Fruit fly (Drosophila melanogaster) S2 (cell line): ENCODE measurements around the gene salt.

Experiments used
- CG8478 ChIP-seq: fragments of >200 bp; optimal IDR thresholded peaks from 2 replicates; lab custom pipeline; 2018
- CTCF ChIP-seq, 2 experiments: fragments of >200 bp; optimal IDR thresholded peaks; 2 replicates each; lab custom pipeline; 2018

Gene salt

DNA sequence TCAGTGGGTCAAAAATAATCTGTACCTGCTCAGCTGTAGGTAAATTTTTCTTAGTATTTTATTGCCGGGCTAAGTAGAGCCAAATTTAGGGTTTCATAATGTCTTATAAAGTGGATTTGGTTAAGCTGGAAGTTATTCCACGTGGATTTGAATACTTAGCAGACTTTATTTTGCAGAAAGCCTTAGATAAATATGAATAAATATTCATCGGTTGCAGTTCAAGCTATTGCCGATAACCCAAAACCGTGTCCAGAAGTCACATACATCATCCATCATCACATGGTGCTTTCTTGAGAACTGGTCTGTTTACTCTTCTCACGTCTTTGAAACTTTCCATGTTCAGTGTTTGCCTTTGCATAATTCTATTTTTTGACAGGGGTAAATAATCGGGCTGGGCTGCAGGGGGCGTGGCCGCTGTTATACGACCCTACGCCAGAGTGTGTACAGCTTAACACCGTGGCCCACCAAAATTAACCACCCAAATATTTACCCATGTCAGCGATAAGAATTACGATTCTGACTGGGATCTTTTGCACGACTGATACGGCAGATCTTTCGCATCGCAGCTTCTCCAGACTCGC is 4.2 kb upstream of the salt start, which contains the start of gene CG2187:
Gene CG2187 (minus strand): TSS at position 51 of the 581 bp plus-strand sequence.
- TF ChIP-seq CG8478 (lab: Kevin White, UChicago): no peak
- no peak for TF ChIP-seq CTCF (optimal IDR thresholded peaks at IDR 0.05; lab: Kevin White, UChicago)

DNA sequence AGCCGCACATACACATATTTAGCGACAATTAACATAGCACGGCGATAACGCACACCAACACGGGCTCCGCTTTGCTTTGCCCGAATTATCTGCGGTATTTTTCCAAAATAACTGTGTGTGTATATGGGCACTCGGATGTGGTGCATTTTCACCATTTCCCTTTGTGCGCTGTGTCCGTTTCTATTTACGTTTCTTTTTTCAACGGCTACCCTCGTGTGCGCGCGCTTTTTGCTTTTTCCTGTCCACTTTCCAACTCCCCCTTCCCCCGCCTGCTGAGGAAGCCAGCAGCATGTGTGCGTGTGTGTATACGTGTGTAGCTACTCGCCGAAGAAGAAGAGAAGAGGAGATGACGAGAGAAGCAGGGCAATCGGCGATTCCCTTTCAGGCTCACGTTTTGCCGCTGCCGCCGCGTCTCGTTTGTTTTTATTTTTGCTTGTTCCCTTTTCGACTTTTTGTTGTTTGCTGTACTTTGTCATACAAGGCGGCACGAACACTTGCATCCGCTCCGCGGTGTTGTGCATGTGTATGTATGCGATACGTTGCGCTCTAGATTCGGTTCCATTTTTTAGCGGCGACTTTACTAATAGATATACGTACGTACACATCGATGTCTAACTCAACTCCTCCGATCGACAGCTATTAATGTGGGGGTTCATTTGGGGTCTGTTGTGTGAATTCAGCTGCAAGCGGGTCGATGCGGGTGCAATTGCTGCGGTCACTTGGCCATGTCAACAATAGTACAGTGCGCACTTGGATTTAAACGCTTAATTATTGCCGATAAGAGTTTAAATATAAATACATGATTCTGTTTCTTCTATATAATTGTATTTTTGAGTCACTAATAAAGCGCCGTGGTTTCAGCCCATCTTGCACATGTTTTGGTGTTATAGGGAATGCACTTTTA is 6.2 kb downstream of the salt start:
- TF ChIP-seq CTCF (optimal IDR thresholded peaks at IDR 0.05; lab: Kevin White, UChicago) (no peak), CG8478 (lab: Kevin White, UChicago) (no peak)

DNA sequence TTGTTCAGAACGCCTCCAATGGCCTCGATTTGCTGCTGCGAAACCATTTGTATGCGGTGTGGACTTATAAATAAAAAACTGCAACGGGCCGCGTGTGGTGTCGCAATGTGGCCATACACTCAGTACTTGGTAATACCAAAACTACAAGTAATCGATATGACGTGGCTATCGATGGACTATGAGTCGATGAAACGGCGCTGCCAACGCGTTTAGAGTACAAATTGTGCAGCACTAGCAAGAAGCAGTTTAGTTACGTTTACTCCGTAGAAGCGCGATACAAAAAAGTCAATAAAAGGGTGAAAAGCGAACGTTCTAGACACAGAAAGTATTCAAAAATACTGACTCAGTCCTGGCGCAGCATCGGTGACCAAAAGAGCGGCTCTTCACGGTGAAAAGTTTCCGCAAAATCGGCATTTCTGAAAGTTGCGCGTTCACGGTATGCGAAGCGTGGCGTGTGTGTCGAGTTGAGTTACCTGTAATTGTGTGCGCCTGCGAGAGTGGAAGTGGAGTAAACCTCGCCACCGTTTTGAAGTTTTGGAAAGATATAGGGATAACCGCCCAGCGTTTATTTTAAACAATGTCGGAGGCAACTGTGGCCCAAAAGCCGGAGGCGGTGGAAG is 7.0 kb downstream of the salt start, which contains the start of the genes nero and CG1910:
Gene nero (minus strand): TSS at position 130 of the 620 bp plus-strand sequence.
Gene CG1910 (plus strand): TSS at position 215 of the 620 bp plus-strand sequence.
- TF ChIP-seq CG8478 (lab: Kevin White, UChicago) (no peak), CTCF (optimal IDR thresholded peaks at IDR 0.05; lab: Kevin White, UChicago) (peak; percentile 18 to 40)

DNA sequence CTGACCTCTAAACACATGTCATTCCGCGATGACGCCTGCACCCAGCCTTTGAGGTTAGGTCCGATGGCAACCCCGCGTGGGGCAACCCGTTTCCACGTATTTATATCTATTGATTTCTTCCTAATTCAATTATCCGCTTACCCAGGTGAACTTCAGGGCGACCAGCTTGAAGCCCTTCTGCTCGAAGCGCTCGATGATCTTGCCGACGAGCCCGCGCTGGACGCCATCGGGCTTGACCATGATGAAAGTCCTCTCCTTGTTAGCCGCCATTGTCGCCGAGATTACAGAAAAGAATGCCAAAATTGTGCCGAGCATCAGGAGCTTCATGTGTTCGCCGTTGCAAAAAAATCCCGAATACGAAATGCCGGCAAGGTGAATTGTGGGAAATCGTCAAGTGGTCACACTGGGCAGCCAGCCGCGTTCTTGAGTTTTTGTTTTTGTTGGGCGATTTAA is 8.8 kb downstream of the salt start, which contains the start of gene awd:
Gene awd (minus strand): TSS at position 449 of the 453 bp plus-strand sequence.
- TF ChIP-seq CTCF (optimal IDR thresholded peaks at IDR 0.05; lab: Kevin White, UChicago) (peak in 1 of 2 experiments; percentile 24), CG8478 (lab: Kevin White, UChicago) (no peak)

DNA sequence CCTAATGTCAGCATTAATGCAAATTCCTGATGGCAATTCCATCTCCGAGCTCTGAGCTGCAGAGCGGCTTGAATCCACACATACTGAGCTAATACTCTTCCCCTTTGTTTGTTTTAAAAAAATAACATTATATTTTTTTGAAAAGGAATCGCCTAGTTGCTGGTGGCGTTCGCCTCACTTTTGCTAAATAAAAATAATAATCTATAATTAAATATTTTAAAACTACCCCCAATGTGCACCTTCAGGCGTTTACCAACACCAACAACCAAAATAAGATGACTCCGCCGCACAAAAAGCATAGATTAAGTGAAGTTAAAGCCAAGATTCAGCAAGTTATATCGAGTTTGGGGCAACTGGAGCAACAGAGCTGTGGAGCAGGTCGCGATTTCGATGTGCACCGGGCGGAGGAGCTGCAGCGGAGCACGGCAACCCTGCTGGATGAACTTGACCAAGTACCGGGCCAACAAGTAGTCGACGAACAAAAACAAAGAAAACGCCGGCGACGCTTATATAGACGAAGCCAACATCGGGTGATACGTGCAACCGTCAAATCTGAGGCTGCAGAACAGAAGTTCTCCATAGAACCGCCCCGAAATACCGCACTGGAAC is 10.4 kb downstream of the salt start, which contains the start of gene CG1896:
Gene CG1896 (plus strand): TSS at position 239 of the 609 bp plus-strand sequence.
- TF ChIP-seq CG8478 (lab: Kevin White, UChicago) (no peak), CTCF (optimal IDR thresholded peaks at IDR 0.05; lab: Kevin White, UChicago) (no peak)

DNA sequence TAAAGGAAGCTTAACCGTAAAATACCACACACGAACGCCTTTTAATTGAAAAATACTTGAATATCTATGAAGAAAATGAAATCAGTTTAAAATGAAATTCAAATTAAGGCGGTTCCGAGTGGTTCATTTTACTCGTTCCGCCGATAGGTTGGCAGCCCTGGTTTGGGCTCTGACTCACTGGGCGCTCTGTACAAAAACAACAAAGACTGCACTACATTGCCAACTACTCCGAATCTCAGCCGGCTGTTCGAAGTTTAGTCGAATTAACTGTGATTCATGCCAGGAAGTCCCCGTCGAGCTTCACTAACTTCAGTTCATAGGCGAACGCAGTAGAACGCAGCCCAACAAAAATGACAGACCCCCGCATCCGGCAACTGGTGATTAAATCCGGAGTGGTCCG is 11.2 kb downstream of the salt start, which contains the start of gene Tbca:
Gene Tbca (plus strand): TSS at position 212 of the 400 bp plus-strand sequence.
- TF ChIP-seq CTCF (optimal IDR thresholded peaks at IDR 0.05; lab: Kevin White, UChicago) (peak in 1 of 2 experiments; percentile 2), CG8478 (lab: Kevin White, UChicago) (no peak)

DNA sequence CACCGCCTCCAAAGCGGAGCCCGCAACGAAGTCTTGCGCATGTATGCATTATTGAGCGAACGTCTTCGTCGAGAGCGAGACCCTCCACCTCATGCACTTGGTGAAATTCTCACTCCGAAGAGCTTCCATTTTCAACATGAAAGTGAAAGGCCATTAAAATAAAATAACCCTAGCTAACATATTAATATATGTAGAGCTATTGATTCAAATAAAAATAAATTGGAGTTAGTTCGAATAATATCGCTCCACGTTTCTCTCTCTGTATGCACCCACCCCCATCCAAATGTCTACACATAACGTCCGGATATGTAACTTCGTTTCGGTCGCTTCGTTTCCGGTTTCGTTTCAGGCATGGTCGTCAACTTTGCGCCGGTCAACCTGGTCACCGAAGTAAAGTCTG is 13.2 kb downstream of the salt start:
- no peak for TF ChIP-seq CTCF (optimal IDR thresholded peaks at IDR 0.05; lab: Kevin White, UChicago)
- TF ChIP-seq CG8478 (lab: Kevin White, UChicago): no peak

DNA sequence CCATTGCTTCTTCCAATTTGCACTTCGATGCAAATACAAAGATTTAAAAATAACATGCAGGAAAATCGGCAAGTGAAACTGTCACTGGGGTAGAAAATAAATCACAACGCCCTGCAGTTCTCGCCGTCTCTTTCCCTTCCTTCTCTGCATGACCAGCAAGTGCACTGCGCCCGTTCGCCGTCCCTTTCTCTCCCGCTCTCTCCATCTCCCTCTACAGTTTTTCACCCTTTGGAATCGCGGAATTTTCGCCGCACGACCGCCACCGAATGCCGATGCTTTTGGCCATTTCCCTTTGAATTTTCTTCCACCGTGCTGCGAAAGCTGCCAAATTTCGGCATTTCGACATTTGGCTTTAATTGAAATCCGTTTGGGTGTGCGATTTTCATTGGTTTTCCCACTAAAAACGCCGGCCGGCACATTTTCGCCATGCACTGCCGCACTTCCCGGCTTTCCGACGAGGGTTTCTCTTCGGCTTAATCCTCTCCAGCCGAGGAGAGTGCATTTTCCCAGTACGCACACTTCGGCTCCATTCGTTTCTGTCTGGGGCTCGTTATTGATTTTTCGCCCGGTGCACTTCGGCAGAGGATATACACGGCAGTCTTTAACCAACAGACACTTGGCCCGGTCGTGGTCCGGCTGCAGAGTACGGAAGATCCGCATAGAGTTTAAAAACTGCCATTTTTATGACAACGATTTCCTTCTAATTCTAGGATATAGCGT is 15.3 kb downstream of the salt start:
- TF ChIP-seq CG8478 (lab: Kevin White, UChicago): no peak
- TF ChIP-seq CTCF (optimal IDR thresholded peaks at IDR 0.05; lab: Kevin White, UChicago): no peak

DNA sequence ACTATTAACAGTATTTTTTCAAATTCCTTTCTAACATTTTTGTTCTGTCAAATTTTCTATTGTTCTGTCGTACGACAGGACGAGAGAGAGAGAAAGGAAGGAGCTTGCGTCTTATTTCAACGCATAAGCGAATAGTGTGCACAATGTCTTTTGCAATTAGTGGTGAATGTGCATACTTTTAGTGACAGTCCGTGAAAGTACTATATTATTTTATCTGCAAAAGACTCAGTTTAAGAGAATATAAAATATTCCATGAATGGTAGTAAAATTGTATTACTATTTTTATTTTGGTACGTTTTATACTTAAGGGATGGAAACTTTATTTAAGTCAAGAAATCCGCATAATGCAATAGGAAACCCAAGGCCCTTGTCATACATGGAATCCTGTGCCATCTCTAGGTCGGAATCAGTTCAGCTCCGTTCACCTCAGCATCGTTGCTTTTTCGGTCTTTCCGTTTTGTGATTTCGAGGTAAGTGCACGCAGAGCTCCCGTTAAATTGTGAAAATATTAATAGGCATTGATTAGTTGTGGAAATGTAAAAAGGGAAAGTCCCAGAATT is 16.4 kb downstream of the salt start, which contains the start of gene eEF1alpha2:
Gene eEF1alpha2 (plus strand): TSS at position 409 of the 560 bp plus-strand sequence.
- TF ChIP-seq CG8478 (lab: Kevin White, UChicago) (no peak), CTCF (optimal IDR thresholded peaks at IDR 0.05; lab: Kevin White, UChicago) (no peak)

DNA sequence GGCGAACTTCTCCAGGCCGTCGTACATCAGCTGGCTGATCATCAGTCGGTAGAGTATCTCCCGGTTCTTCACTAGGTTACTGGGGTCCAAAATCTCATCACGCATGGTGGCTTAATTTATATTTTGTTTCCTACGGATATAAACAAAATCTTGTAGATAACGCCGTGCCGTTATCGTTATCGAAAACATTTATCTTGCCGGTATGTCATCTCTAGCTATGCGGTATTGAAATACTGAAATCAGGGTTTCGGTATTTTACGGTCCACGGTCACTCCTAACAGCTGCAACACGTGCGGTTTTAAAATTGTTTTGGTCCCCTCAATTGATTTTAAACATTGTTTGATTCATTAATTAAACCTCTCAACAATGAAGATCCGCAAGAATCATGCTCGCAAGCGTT is 17.7 kb downstream of the salt start, which contains the start of the genes CstF50 and CG11563:
Gene CstF50 (minus strand): TSS at position 188 of the 400 bp plus-strand sequence.
Gene CG11563 (plus strand): TSS at position 260 of the 400 bp plus-strand sequence.
- no peak for TF ChIP-seq CG8478 (lab: Kevin White, UChicago)
- TF ChIP-seq CTCF (optimal IDR thresholded peaks at IDR 0.05; lab: Kevin White, UChicago): no peak

DNA sequence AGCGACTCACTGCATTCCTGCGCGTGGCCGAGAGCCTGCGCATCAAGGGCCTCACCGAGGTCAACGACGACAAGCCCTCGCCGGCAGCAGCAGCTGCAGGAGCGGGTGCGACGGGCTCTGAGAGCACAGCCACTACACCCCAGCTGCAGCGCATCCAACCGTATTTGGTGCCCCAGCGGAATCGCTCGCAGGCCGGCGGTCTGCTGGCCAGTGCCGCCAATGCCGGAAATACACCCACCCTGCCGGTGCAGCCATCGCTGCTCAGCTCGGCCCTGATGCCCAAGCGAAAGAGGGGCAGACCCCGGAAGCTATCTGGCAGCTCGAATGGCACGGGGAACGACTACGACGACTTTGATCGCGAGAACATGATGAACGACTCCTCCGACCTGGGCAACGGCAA is 26.7 kb downstream of the salt start:
- no peak for TF ChIP-seq CG8478 (lab: Kevin White, UChicago)
- no peak for TF ChIP-seq CTCF (optimal IDR thresholded peaks at IDR 0.05; lab: Kevin White, UChicago)

DNA sequence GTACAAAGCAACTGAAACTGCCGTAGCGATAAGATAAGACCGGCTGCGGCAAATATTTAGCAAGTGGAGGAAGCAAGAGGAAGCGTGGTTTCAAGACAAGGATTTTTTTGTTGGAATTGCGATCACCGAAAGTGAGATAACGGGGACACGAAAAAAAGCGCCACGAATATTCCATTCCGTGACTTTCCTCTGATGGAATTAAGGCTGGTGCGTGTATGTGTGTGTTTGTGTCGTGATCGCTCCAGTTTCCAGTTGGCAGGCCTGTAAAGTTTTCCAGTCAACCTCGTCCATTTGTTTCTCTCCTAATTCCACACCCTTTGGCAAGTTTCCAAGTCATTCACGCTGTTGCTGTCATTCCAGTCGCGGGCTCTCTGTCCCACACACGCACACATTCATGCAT is 28.2 kb downstream of the salt start:
- no peak for TF ChIP-seq CTCF (optimal IDR thresholded peaks at IDR 0.05; lab: Kevin White, UChicago)
- no peak for TF ChIP-seq CG8478 (lab: Kevin White, UChicago)
